Worm (Caenorhabditis elegans): ENCODE data around the gene clec-83.

- no peak for TF ChIP-seq ceh-19 (GFP tag; optimal IDR thresholded peaks at IDR 0.05)
- no peak for TF ChIP-seq rnt-1 (tag; optimal IDR thresholded peaks at IDR 0.05)
- no peak for TF ChIP-seq ama-1 (optimal IDR thresholded peaks at IDR 0.05)
- TF ChIP-seq pha-4 (tag; optimal IDR thresholded peaks at IDR 0.05): no peak
- no peak for TF ChIP-seq pqm-1 (tag; optimal IDR thresholded peaks at IDR 0.05)
- no peak for TF ChIP-seq che-1 (tag; optimal IDR thresholded peaks at IDR 0.05)
- no peak for TF ChIP-seq tbx-7 (tag; optimal IDR thresholded peaks at IDR 0.05)
- TF ChIP-seq C38D4.7 (GFP tag; optimal IDR thresholded peaks at IDR 0.05): no peak
- no peak for TF ChIP-seq gmeb-2 (tag; optimal IDR thresholded peaks at IDR 0.05)
- no peak for TF ChIP-seq ets-4 (tag; optimal IDR thresholded peaks at IDR 0.05)
- no peak for TF ChIP-seq ztf-16 (tag; optimal IDR thresholded peaks at IDR 0.05)
- no peak for TF ChIP-seq elt-2 (tag; optimal IDR thresholded peaks at IDR 0.05)
Observed at ce11 chrIV:2890401-2890952, 49.2 kb upstream of the clec-83 start, which contains the start of the genes nprt-1 and dib-1.

Measured in whole organism, late embryonic.